Fruit fly (Drosophila melanogaster): ENCODE data around the gene Rsph9.

DNA sequence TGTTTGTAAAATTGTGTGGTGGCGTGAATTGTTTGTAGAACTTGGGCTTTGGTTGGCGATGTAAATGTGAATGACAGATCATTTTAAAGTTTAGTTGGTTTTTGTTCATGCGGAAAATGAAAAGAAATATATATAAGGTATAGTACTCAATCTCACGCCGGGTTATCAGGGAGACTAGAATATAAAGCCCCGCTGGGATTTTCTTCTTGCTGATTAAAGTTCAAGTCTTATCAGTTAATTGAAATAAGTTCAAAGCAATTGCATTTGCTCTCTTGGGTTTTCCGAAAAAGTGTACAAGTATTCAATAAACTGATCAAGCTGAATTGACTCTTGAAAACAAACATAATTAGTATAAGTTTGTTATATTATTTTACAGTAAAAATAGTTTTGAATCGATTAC is 13.0 kb upstream of the Rsph9 start:
- TF ChIP-seq wor (GFP tag; IDR thresholded peaks at IDR 0.05), result no peak
- no peak for TF ChIP-seq CG7357 (GFP tag; IDR thresholded peaks at IDR 0.05)
- TF ChIP-seq CG3163 (GFP tag; optimal IDR thresholded peaks at IDR 0.05), result no peak
- no peak for TF ChIP-seq cg (GFP tag; optimal IDR thresholded peaks at IDR 0.05)
- TF ChIP-seq amos (GFP tag; IDR thresholded peaks at IDR 0.05; ENCODE audit: partially characterized antibody), result no peak
- no peak for TF ChIP-seq wek (GFP tag; optimal IDR thresholded peaks at IDR 0.05)
- TF ChIP-seq CG8478 (optimal IDR thresholded peaks at IDR 0.05), result no peak
